Worm (Caenorhabditis elegans): Measurements from ENCODE around the gene srh-304.
"Not testable (repeated sequence)": the region's sequence is repeated elsewhere in the genome, so short reads cannot be mapped to it uniquely, and the experiment has no call there.

Gene srh-304

DNA sequence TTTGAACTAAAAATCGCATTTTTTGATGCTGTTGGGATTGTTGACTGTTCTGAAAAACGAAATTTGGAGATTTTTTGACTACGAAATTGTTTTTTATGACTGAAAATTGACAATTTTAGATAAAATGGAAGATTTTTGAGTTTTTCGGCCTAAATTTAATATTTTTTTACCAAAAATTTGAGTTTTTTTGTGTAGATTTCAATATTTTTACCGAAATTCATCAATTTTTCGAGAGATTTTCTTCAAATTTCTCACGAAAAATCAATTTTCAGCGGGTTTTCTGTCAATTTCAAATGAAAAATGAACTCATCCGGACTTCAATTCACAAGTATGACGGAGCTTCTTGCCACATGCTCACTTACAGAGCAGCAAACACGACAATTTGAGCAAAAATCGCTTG lies 36.9 kb downstream of the srh-304 start, which contains the start of gene Y59A8A.8:
Gene Y59A8A.8 (plus strand): TSS at position 301 of the 400 bp plus-strand sequence.
- TF ChIP-seq mls-2 (tag; optimal IDR thresholded peaks at IDR 0.05); lin-13 (tag; optimal IDR thresholded peaks at IDR 0.05); unc-62 (GFP tag; optimal IDR thresholded peaks at IDR 0.05): not testable (repeated sequence)

DNA sequence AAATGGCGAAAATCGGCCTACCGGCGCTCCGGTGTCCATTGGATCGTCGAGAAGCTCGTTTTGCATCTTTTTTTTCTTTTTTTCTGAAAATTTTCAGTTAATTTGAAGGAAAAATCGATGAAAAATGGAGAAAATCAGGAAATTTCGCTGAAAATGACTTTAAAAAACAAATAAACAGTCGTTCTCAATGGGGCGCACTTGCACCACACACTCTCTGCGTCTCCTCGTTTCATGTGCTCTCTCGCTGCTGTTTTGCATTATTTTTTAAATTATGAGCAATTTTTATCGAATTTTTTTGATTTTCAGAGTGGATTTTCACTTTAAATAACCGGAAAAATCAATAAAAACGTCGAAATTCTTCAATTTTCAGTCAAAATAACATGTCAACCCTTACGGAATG lies 42.2 kb downstream of the srh-304 start, which contains the start of gene csn-1:
Gene csn-1 (minus strand): TSS at position 83 of the 400 bp plus-strand sequence.
- TF ChIP-seq ceh-39 (tag; optimal IDR thresholded peaks at IDR 0.05), result no peak
- no peak for TF ChIP-seq nhr-12 (tag; optimal IDR thresholded peaks at IDR 0.05)
- no peak for TF ChIP-seq sptf-1 (tag; optimal IDR thresholded peaks at IDR 0.05)
- no peak for TF ChIP-seq lsy-2 (tag; optimal IDR thresholded peaks at IDR 0.05)
- no peak for TF ChIP-seq nhr-76 (tag; optimal IDR thresholded peaks at IDR 0.05)
- no peak for TF ChIP-seq elt-1 (tag; optimal IDR thresholded peaks at IDR 0.05; ENCODE audit: borderline replicate concordance, insufficient read depth)
- TF ChIP-seq ceh-83 (GFP tag; optimal IDR thresholded peaks at IDR 0.05), result no peak
- no peak for TF ChIP-seq sem-2 (GFP tag; optimal IDR thresholded peaks at IDR 0.05)
- TF ChIP-seq pha-4 (tag; optimal IDR thresholded peaks at IDR 0.05), result no peak
- TF ChIP-seq cnd-1 (tag; optimal IDR thresholded peaks at IDR 0.05), result no peak
- no peak for TF ChIP-seq mep-1 (tag; optimal IDR thresholded peaks at IDR 0.05)

- peak; percentile 5 for TF ChIP-seq pha-4 (tag; optimal IDR thresholded peaks at IDR 0.05)
- no peak for TF ChIP-seq zip-8 (tag; optimal IDR thresholded peaks at IDR 0.05)
Observed at ce11 chrV:17871049-17871448, 42.6 kb downstream of the srh-304 start, which contains the start of gene phf-14. Gene phf-14, plus strand, starts transcription at chrV:17871393.

Data from whole organism, mixed stage, embryonic.